Worm (Caenorhabditis elegans) whole organism, mixed stage, embryonic: ENCODE results near the gene T02G5.15.
"Not testable (repeated sequence)": the region's sequence is repeated elsewhere in the genome, so short reads cannot be mapped to it uniquely, and the experiment has no call there.

Experiments
- lsy-2 ChIP-seq: fragments of 150-350 bp; optimal IDR thresholded peaks from 2 replicates; lab custom pipeline; 2014; ENCODE audit warnings: missing biosample characterization, missing genetic modification characterization
- nhr-237 ChIP-seq: fragments of 150-350 bp; optimal IDR thresholded peaks from 2 replicates; lab custom pipeline; 2014; ENCODE audit warnings: missing biosample characterization, missing genetic modification characterization
- nhr-76 ChIP-seq: sonication (generic microtip); optimal IDR thresholded peaks from 2 replicates; lab custom pipeline; 2017; ENCODE audit warnings: missing biosample characterization, missing genetic modification characterization
- pha-4 ChIP-seq: fragments of 150-350 bp; optimal IDR thresholded peaks from 2 replicates; lab custom pipeline; 2018; ENCODE audit warnings: missing biosample characterization, missing genetic modification reagents, missing genetic modification characterization
- sptf-1 ChIP-seq: sonication (generic microtip); optimal IDR thresholded peaks from 2 replicates; lab custom pipeline; 2017; ENCODE audit warnings: mild to moderate bottlenecking, missing genetic modification characterization, moderate library complexity, missing compliant biosample characterization
- unc-120 ChIP-seq: sonication (generic microtip); optimal IDR thresholded peaks from 2 replicates; lab custom pipeline; 2017; ENCODE audit warnings: missing genetic modification characterization, missing compliant biosample characterization; ENCODE audit not compliant: poor library complexity, severe bottlenecking
- ztf-11 ChIP-seq: fragments of 150-350 bp; optimal IDR thresholded peaks from 2 replicates; lab custom pipeline; 2014; ENCODE audit warnings: missing biosample characterization, missing genetic modification characterization

- not testable (repeated sequence) for TF ChIP-seq lsy-2 (tag; lab: Kevin White, UChicago); pha-4; sptf-1; ztf-11 (tag; lab: Kevin White, UChicago); nhr-76 (tag; lab: Kevin White, UChicago); unc-120 (tag; lab: Kevin White, UChicago); nhr-237 (tag; lab: Kevin White, UChicago)
These were observed at the start of gene T02G5.15, which contains the start of gene T02G5.14 for ce11 chrII:7084021-7084420.
